Worm (Caenorhabditis elegans) whole organism, late embryonic: ENCODE results near the gene zig-8.

Source experiments
- F13H6.1 ChIP-seq: sonication (generic microtip); optimal IDR thresholded peaks from 2 replicates; lab custom pipeline; 2016; ENCODE audit warnings: missing genetic modification characterization, missing compliant biosample characterization
- T23F11.4 ChIP-seq: fragments of 200-800 bp; sonication (Bioruptor generic); optimal IDR thresholded peaks from 2 replicates; lab custom pipeline; 2018; ENCODE audit warnings: mild to moderate bottlenecking, missing genetic modification characterization, missing compliant biosample characterization
- Y22D7AL.16 ChIP-seq: sonication (generic microtip); optimal IDR thresholded peaks from 2 replicates; lab custom pipeline; 2016; ENCODE audit warnings: missing genetic modification characterization, missing compliant biosample characterization
- ama-1 ChIP-seq: fragments of 150-350 bp; optimal IDR thresholded peaks from 2 replicates; lab custom pipeline; 2014
- dmd-4 ChIP-seq: sonication (generic microtip); optimal IDR thresholded peaks from 2 replicates; lab custom pipeline; 2016; ENCODE audit warnings: borderline replicate concordance, missing genetic modification characterization, missing compliant biosample characterization
- fkh-10 ChIP-seq: fragments of 150-350 bp; optimal IDR thresholded peaks from 2 replicates; lab custom pipeline; 2014; ENCODE audit warnings: missing biosample characterization, missing genetic modification reagents, missing genetic modification characterization
- hlh-6 ChIP-seq: sonication (generic microtip); optimal IDR thresholded peaks from 2 replicates; lab custom pipeline; 2016; ENCODE audit warnings: missing genotype, missing genetic modification characterization, missing compliant biosample characterization
- lim-6 ChIP-seq: sonication (generic microtip); optimal IDR thresholded peaks from 2 replicates; lab custom pipeline; 2016; ENCODE audit warnings: missing genetic modification characterization, missing compliant biosample characterization
- lin-11 ChIP-seq: fragments of 200-800 bp; sonication (Bioruptor generic); optimal IDR thresholded peaks from 2 replicates; lab custom pipeline; 2018; ENCODE audit warnings: mild to moderate bottlenecking, missing genetic modification characterization, missing compliant biosample characterization
- nfya-1 ChIP-seq: sonication (generic microtip); optimal IDR thresholded peaks from 2 replicates; lab custom pipeline; 2017; ENCODE audit warnings: missing genetic modification characterization, mild to moderate bottlenecking, missing compliant biosample characterization, antibody characterized with exemption, moderate library complexity
- nhr-11 ChIP-seq: fragments of 150-350 bp; optimal IDR thresholded peaks from 2 replicates; lab custom pipeline; 2014; ENCODE audit warnings: missing biosample characterization, missing genetic modification characterization
- nhr-232 ChIP-seq: sonication (generic microtip); optimal IDR thresholded peaks from 2 replicates; lab custom pipeline; 2016; ENCODE audit warnings: missing genetic modification characterization, missing compliant biosample characterization
- pqm-1 ChIP-seq: sonication (generic microtip); optimal IDR thresholded peaks from 2 replicates; lab custom pipeline; 2016; ENCODE audit warnings: missing genetic modification characterization, missing compliant biosample characterization

- TF ChIP-seq nhr-11 (tag; lab: Kevin White, UChicago), result no peak
- no peak for TF ChIP-seq hlh-6 (tag; lab: Kevin White, UChicago)
- no peak for TF ChIP-seq lim-6
- no peak for TF ChIP-seq lin-11
- TF ChIP-seq ama-1, result no peak
- TF ChIP-seq nfya-1 (tag; lab: Kevin White, UChicago), result no peak
- TF ChIP-seq F13H6.1 (tag; lab: Kevin White, UChicago), result no peak
- no peak for TF ChIP-seq Y22D7AL.16 (tag; lab: Kevin White, UChicago)
- no peak for TF ChIP-seq T23F11.4 (GFP tag; lab: Kevin White, UChicago)
- TF ChIP-seq pqm-1, result no peak
- TF ChIP-seq fkh-10 (GFP tag; lab: Kevin White, UChicago), result no peak
- no peak for TF ChIP-seq dmd-4 (tag; lab: Kevin White, UChicago)
- no peak for TF ChIP-seq nhr-232 (tag; lab: Kevin White, UChicago)
Observed at ce11 chrIII:13092352-13092751, 27.3 kb upstream of the zig-8 start.
